Fruit fly (Drosophila melanogaster): ENCODE results near the gene CG13310.

The CG13310 gene

dm6 chr3L:8823730-8824374 is 23.5 kb upstream of the CG13310 start (continued):
- TF ChIP-seq mirr (GFP tag; optimal IDR thresholded peaks at IDR 0.05) = no peak
- TF ChIP-seq dpn (GFP tag; optimal IDR thresholded peaks at IDR 0.05) = peak; percentile 3 to 48
- TF ChIP-seq CG16813 (GFP tag; IDR thresholded peaks at IDR 0.05; ENCODE audit: partially characterized antibody) = no peak
- peak; percentile 14; the same call in 1 of the 2 replicates for TF ChIP-seq Rfx (GFP tag; IDR thresholded peaks at IDR 0.05)
- peak; percentile 17 for TF ChIP-seq CG9437 (GFP tag; optimal IDR thresholded peaks at IDR 0.05)
- peak; percentile 29 for TF ChIP-seq CG2678 (tag; optimal IDR thresholded peaks at IDR 0.05)
- no peak for TF ChIP-seq Hand (GFP tag; optimal IDR thresholded peaks at IDR 0.05)
- TF ChIP-seq knrl (GFP tag; IDR thresholded peaks at IDR 0.05; ENCODE audit: partially characterized antibody) = 0 out of 3 replicates have a peak, but pooled peaks have one; percentile 15
- TF ChIP-seq CG4820 (GFP tag; optimal IDR thresholded peaks at IDR 0.05) = peak; percentile 36
- TF ChIP-seq CG32532 (GFP tag; IDR thresholded peaks at IDR 0.05) = peak; percentile 44; the same call in 1 of the 2 replicates
- no peak for TF ChIP-seq CG10274 (GFP tag; optimal IDR thresholded peaks at IDR 0.05)
- TF ChIP-seq CG33213 (GFP tag; optimal IDR thresholded peaks at IDR 0.05) = no peak
- peak in 1 of 2 experiments; percentile 25 for TF ChIP-seq insv (GFP tag; optimal IDR thresholded peaks at IDR 0.05)
- peak; percentile 45 for TF ChIP-seq CG7786 (GFP tag; optimal IDR thresholded peaks at IDR 0.05)
- peak; percentile 32 for TF ChIP-seq CG12219 (GFP tag; optimal IDR thresholded peaks at IDR 0.05)
- peak; percentile 56 for TF ChIP-seq phol (tag; optimal IDR thresholded peaks at IDR 0.05)
- peak; percentile 46 for TF ChIP-seq grau (tag; optimal IDR thresholded peaks at IDR 0.05)
- peak; percentile 72; the same call in 1 of the 2 replicates for TF ChIP-seq Xrp1 (GFP tag; IDR thresholded peaks at IDR 0.05)
- TF ChIP-seq CG10147 (GFP tag; optimal IDR thresholded peaks at IDR 0.05) = peak; percentile 11
- peak; percentile 35 for TF ChIP-seq CG2120 (GFP tag; optimal IDR thresholded peaks at IDR 0.05)
- TF ChIP-seq Six4 (GFP tag; optimal IDR thresholded peaks at IDR 0.05) = peak; percentile 54
- peak; percentile 41; the same call in 1 of the 2 replicates for TF ChIP-seq CG10959 (GFP tag; IDR thresholded peaks at IDR 0.05)
- peak; percentile 57 for TF ChIP-seq CG12391 (tag; optimal IDR thresholded peaks at IDR 0.05)
- peak; percentile 68 for TF ChIP-seq CG6689 (GFP tag; IDR thresholded peaks at IDR 0.05)
- peak; percentile 56 for TF ChIP-seq row (GFP tag; IDR thresholded peaks at IDR 0.05)
- 0 out of 2 replicates have a peak, but pooled peaks have one; percentile 10 for TF ChIP-seq aop (GFP tag; IDR thresholded peaks at IDR 0.05)
- TF ChIP-seq nerfin-1 (tag; optimal IDR thresholded peaks at IDR 0.05) = no peak
- no peak for TF ChIP-seq pum (GFP tag; optimal IDR thresholded peaks at IDR 0.05)
- peak; percentile 54 for TF ChIP-seq CG17359 (tag; optimal IDR thresholded peaks at IDR 0.05)
- peak; percentile 35 for TF ChIP-seq unpg (GFP tag; optimal IDR thresholded peaks at IDR 0.05)
- TF ChIP-seq tna (GFP tag; IDR thresholded peaks at IDR 0.05; ENCODE audit: partially characterized antibody) = no peak
- peak; percentile 53 for TF ChIP-seq tgo (GFP tag; IDR thresholded peaks at IDR 0.05)
- TF ChIP-seq wor (GFP tag; IDR thresholded peaks at IDR 0.05) = 0 out of 2 replicates have a peak, but pooled peaks have one; percentile 14
- peak in 1 of 2 experiments; percentile 47 for TF ChIP-seq Hr51 (GFP tag; optimal IDR thresholded peaks at IDR 0.05)
- TF ChIP-seq CG18619 (GFP tag; optimal IDR thresholded peaks at IDR 0.05) = peak; percentile 1
- TF ChIP-seq lbe (GFP tag; optimal IDR thresholded peaks at IDR 0.05) = peak; percentile 23
- TF ChIP-seq Aef1 (GFP tag; IDR thresholded peaks at IDR 0.05) = 0 out of 3 replicates have a peak, but pooled peaks have one; percentile 13
- peak; percentile 64; the same call in 2 of the 3 replicates for TF ChIP-seq CG11093 (GFP tag; IDR thresholded peaks at IDR 0.05)
- TF ChIP-seq shn (GFP tag; optimal IDR thresholded peaks at IDR 0.05) = peak; percentile 6
- peak; percentile 53 for TF ChIP-seq CG13424 (tag; optimal IDR thresholded peaks at IDR 0.05)
- peak; percentile 48 to 64 for TF ChIP-seq chif (GFP tag; optimal IDR thresholded peaks at IDR 0.05)
- TF ChIP-seq CG33557 (GFP tag; optimal IDR thresholded peaks at IDR 0.05) = no peak
- TF ChIP-seq vfl (GFP tag; optimal IDR thresholded peaks at IDR 0.05) = no peak
- peak; percentile 65; the same call in 2 of the 3 replicates for TF ChIP-seq zfh1 (GFP tag; IDR thresholded peaks at IDR 0.05)
- peak; percentile 44 for TF ChIP-seq CG1602 (GFP tag; optimal IDR thresholded peaks at IDR 0.05)
- peak; percentile 8 for TF ChIP-seq Asciz (GFP tag; optimal IDR thresholded peaks at IDR 0.05)
- no peak for TF ChIP-seq kni (GFP tag; optimal IDR thresholded peaks at IDR 0.05)
- 0 out of 2 replicates have a peak, but pooled peaks have one; percentile 17 for TF ChIP-seq dimm (GFP tag; IDR thresholded peaks at IDR 0.05)

Data from whole organism, embryonic.